Fruit fly (Drosophila melanogaster) whole organism, wandering third instar larva: ENCODE results near the gene CG14273.

Experiments used
- CG9705 ChIP-seq: fragments of 200-800 bp; sonication (Bioruptor generic); optimal IDR thresholded peaks from 2 replicates; lab custom pipeline; 2018; ENCODE audit warnings: missing biosample characterization, mild to moderate bottlenecking, missing genetic modification characterization
- CrebA ChIP-seq: fragments of 200-800 bp; sonication (Bioruptor generic); optimal IDR thresholded peaks from 2 replicates; lab custom pipeline; 2016; ENCODE audit warnings: missing biosample characterization, mild to moderate bottlenecking, missing genetic modification characterization, borderline replicate concordance
- Dfd ChIP-seq: fragments of >200 bp; optimal IDR thresholded peaks from 2 replicates; lab custom pipeline; 2017; ENCODE audit warnings: missing biosample characterization, missing genetic modification characterization
- Dif ChIP-seq: fragments of 200-275, 200-300 bp; sonication (Bioruptor generic); optimal IDR thresholded peaks from 2 replicates; lab custom pipeline; 2018; ENCODE audit warnings: missing biosample characterization, missing genetic modification characterization; ENCODE audit not compliant: partially characterized antibody
- HLH106 ChIP-seq: fragments of 200-800 bp; optimal IDR thresholded peaks from 3 replicates; lab custom pipeline; 2019; ENCODE audit warnings: missing biosample characterization, mild to moderate bottlenecking, missing genetic modification characterization, moderate library complexity
- Hnf4 ChIP-seq: fragments of 200-800 bp; sonication (Bioruptor generic); optimal IDR thresholded peaks from 2 replicates; lab custom pipeline; 2016; ENCODE audit warnings: missing biosample characterization, mild to moderate bottlenecking, missing genetic modification characterization
- Hr78 ChIP-seq: fragments of >200 bp; optimal IDR thresholded peaks from 2 replicates; lab custom pipeline; 2017; ENCODE audit warnings: missing biosample characterization, missing genetic modification characterization
- Hr83 ChIP-seq: fragments of 200-300 bp; sonication (Bioruptor generic); optimal IDR thresholded peaks from 2 replicates; lab custom pipeline; 2016; ENCODE audit warnings: missing biosample characterization, mild to moderate bottlenecking, missing genetic modification characterization, moderate library complexity; ENCODE audit not compliant: poor library complexity, severe bottlenecking
- Mio ChIP-seq: sonication (Bioruptor generic); optimal IDR thresholded peaks from 2 replicates; lab custom pipeline; 2016; ENCODE audit warnings: missing biosample characterization, missing genetic modification characterization
- Myc ChIP-seq: fragments of >200 bp; optimal IDR thresholded peaks from 2 replicates; lab custom pipeline; 2017
- N ChIP-seq: fragments of >200 bp; optimal IDR thresholded peaks from 2 replicates; lab custom pipeline; 2018; ENCODE audit warnings: missing biosample characterization, missing external identifiers, missing genetic modification characterization
- Rel ChIP-seq, 2 experiments: fragments of 200-800 bp; sonication (Bioruptor generic) in 1 of 2; optimal IDR thresholded peaks; 2 replicates in 1 of 2; 3 replicates in 1 of 2; lab custom pipeline; 2016 to 2019; ENCODE audit warnings: mild to moderate bottlenecking in 2 of 2, missing biosample characterization in 2 of 2, missing genetic modification characterization in 2 of 2, moderate library complexity in 1 of 2
- Vsx2 ChIP-seq: fragments of 200-300, 225-300 bp; sonication (Bioruptor generic); optimal IDR thresholded peaks from 2 replicates; lab custom pipeline; 2018; ENCODE audit warnings: missing biosample characterization, missing genetic modification characterization; ENCODE audit not compliant: partially characterized antibody
- br ChIP-seq: fragments of 200-800 bp; sonication (Bioruptor generic); optimal IDR thresholded peaks from 2 replicates; lab custom pipeline; 2016; ENCODE audit warnings: missing biosample characterization, missing genetic modification characterization
- dl ChIP-seq, 2 experiments: fragments of 175-275, 200-275 bp in 1 of 2; fragments of 200-275 bp in 1 of 2; sonication (Bioruptor generic); optimal IDR thresholded peaks; lab custom pipeline; 2018; ENCODE audit warnings: mild to moderate bottlenecking in 2 of 2, missing biosample characterization in 2 of 2, missing genetic modification characterization in 2 of 2, moderate library complexity in 2 of 2; ENCODE audit not compliant: partially characterized antibody in 2 of 2, insufficient read depth in 1 of 2
- dmrt93B ChIP-seq: fragments of 200-800 bp; sonication (Bioruptor generic); optimal IDR thresholded peaks from 2 replicates; lab custom pipeline; 2018; ENCODE audit warnings: missing biosample characterization, mild to moderate bottlenecking, missing genetic modification characterization
- foxo ChIP-seq, 2 experiments: fragments of 200-800 bp; sonication (Bioruptor generic); optimal IDR thresholded peaks; 2 replicates in 1 of 2; 3 replicates in 1 of 2; lab custom pipeline; 2016 to 2017; ENCODE audit warnings: missing biosample characterization in 2 of 2, missing genetic modification characterization in 2 of 2
- fru ChIP-seq: fragments of 200-800 bp; sonication (Bioruptor generic); optimal IDR thresholded peaks from 3 replicates; lab custom pipeline; 2016; ENCODE audit warnings: missing biosample characterization, mild to moderate bottlenecking, missing genetic modification characterization
- h ChIP-seq: fragments of 200-800 bp; sonication (Bioruptor generic); optimal IDR thresholded peaks from 3 replicates; lab custom pipeline; 2016; ENCODE audit warnings: missing biosample characterization, mild to moderate bottlenecking, missing genetic modification characterization
- jim ChIP-seq: fragments of 175-275, 200-325 bp; sonication (Bioruptor generic); optimal IDR thresholded peaks from 2 replicates; lab custom pipeline; 2016; ENCODE audit warnings: missing biosample characterization, mild to moderate bottlenecking, missing genetic modification characterization
- pan ChIP-seq: fragments of >200 bp; optimal IDR thresholded peaks from 2 replicates; lab custom pipeline; 2017
- psq ChIP-seq: fragments of 200-800 bp; sonication (Bioruptor generic); optimal IDR thresholded peaks from 3 replicates; lab custom pipeline; 2017; ENCODE audit warnings: missing biosample characterization, mild to moderate bottlenecking, missing genetic modification characterization, moderate library complexity
- rgr ChIP-seq: fragments of 200-800 bp; sonication (Bioruptor generic); optimal IDR thresholded peaks from 3 replicates; lab custom pipeline; 2016; ENCODE audit warnings: missing biosample characterization, mild to moderate bottlenecking, missing genetic modification characterization
- sage ChIP-seq: fragments of 200-800 bp; sonication (Bioruptor generic); optimal IDR thresholded peaks from 2 replicates; lab custom pipeline; 2016; ENCODE audit warnings: missing biosample characterization, mild to moderate bottlenecking, missing genetic modification characterization
- tai ChIP-seq: sonication (Bioruptor generic); optimal IDR thresholded peaks from 2 replicates; lab custom pipeline; 2016; ENCODE audit warnings: missing biosample characterization, missing genetic modification characterization
- usp ChIP-seq: fragments of >200 bp; optimal IDR thresholded peaks from 2 replicates; lab custom pipeline; 2017; ENCODE audit warnings: missing biosample characterization, missing genetic modification characterization
- woc ChIP-seq: sonication (Bioruptor generic); optimal IDR thresholded peaks from 2 replicates; lab custom pipeline; 2016; ENCODE audit warnings: missing biosample characterization, mild to moderate bottlenecking, missing genetic modification characterization

Gene CG14273

DNA sequence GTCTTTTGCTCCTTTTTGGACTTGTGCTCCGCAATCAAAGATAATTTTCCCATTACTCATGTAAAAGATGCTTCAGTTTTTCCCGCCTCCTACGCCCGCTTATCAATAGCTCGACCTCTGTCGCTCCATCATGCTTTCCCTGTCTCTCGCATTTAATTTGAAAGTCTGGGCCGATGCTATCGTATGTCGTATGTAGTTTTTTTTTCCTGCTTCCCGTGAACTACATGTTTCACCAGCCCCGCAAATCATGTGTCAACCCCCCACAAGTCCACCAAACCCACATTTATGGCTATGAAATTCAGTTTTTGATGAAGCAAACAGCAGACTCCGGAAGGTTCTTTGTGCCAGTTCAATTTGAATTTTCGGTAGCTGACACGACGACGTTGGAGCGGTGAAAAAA, at the start of gene CG14273:
CG14273 (plus strand) TSS at position 301 of the 400 bp plus-strand sequence.
- TF ChIP-seq Hr83 (GFP tag; lab: Kevin White, UChicago): no peak
- no peak for TF ChIP-seq sage (GFP tag; lab: Kevin White, UChicago)
- no peak for TF ChIP-seq Rel (GFP tag; optimal IDR thresholded peaks at IDR 0.05; lab: Kevin White, UChicago)
- TF ChIP-seq Rel (tag; optimal IDR thresholded peaks at IDR 0.05; lab: Kevin White, UChicago): no peak
- TF ChIP-seq Dif (GFP tag; lab: Kevin White, UChicago): no peak
- no peak for TF ChIP-seq N (GFP tag; lab: Kevin White, UChicago)
- TF ChIP-seq woc (GFP tag; lab: Kevin White, UChicago): no peak
- TF ChIP-seq pan (lab: Kevin White, UChicago): no peak
- TF ChIP-seq foxo (GFP tag; optimal IDR thresholded peaks at IDR 0.05; lab: Kevin White, UChicago): no peak
- TF ChIP-seq tai (GFP tag; lab: Kevin White, UChicago): no peak
- TF ChIP-seq psq (GFP tag; lab: Kevin White, UChicago): no peak
- no peak for TF ChIP-seq CG9705
- TF ChIP-seq Hr78 (GFP tag; lab: Kevin White, UChicago): no peak
- no peak for TF ChIP-seq HLH106
- TF ChIP-seq CrebA (GFP tag; lab: Kevin White, UChicago): no peak
- no peak for TF ChIP-seq h
- no peak for TF ChIP-seq Myc
- TF ChIP-seq rgr (GFP tag; lab: Kevin White, UChicago): no peak
- TF ChIP-seq Dfd (GFP tag; lab: Kevin White, UChicago): no peak
- TF ChIP-seq dmrt93B: no peak
- TF ChIP-seq dl (GFP tag; optimal IDR thresholded peaks at IDR 0.05; lab: Kevin White, UChicago; ENCODE audit: insufficient read depth in 1 of 2, partially characterized antibody in 2 of 2): no peak

DNA sequence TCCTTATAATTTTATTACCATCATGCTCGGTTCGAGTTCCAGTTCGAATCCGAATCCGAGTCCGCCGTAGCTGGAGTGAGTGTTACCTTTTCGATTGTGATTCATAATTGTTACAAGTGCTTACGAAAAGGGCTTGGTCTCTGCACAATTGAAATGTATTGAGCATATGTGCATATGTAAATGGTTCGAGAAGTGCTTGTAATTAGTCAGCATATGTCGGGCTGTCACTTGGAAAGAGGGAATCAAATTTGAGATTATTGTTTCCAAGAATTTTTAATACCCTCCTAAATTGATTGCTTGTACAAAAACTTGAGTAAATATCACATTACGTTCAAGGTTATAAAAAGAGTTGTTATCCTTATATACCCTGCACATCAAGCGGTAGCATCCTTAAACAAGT, 49.0 kb upstream of the CG14273 start:
- TF ChIP-seq fru: peak; percentile 6
- no peak for TF ChIP-seq Mio (GFP tag; lab: Kevin White, UChicago)
- no peak for TF ChIP-seq Vsx2 (GFP tag; lab: Kevin White, UChicago)
- TF ChIP-seq Hr83 (GFP tag; lab: Kevin White, UChicago): no peak
- peak; percentile 4 for TF ChIP-seq rgr (GFP tag; lab: Kevin White, UChicago)
- no peak for TF ChIP-seq CG9705
- no peak for TF ChIP-seq tai (GFP tag; lab: Kevin White, UChicago)
- no peak for TF ChIP-seq foxo (GFP tag; optimal IDR thresholded peaks at IDR 0.05; lab: Kevin White, UChicago)
- TF ChIP-seq Dfd (GFP tag; lab: Kevin White, UChicago): no peak
- no peak for TF ChIP-seq usp (GFP tag; lab: Kevin White, UChicago)
- no peak for TF ChIP-seq Hr78 (GFP tag; lab: Kevin White, UChicago)
- TF ChIP-seq, all 38 proteins: peak for 2

DNA sequence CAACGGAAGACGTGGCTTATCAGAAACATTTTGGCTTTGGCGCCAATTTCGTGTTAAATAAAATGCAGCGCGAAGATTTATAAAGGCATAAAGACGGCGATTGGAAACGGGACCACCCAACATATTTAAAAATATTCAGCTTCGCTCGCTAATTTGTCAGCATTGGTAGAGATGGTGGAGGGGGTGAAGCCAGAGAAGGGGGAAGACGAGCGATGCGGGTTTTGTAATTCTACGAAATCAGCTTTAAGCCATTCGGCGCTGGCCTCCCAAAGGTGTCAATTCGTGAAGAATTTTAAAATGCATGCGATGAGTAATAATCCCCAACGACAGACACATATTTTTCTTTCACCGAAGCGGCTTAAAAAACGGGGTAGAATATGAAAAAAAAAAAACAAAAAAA, 48.5 kb upstream of the CG14273 start:
- TF ChIP-seq psq (GFP tag; lab: Kevin White, UChicago) (no peak), Mio (GFP tag; lab: Kevin White, UChicago) (no peak), br (GFP tag; lab: Kevin White, UChicago) (no peak), jim (GFP tag; lab: Kevin White, UChicago) (no peak)

DNA sequence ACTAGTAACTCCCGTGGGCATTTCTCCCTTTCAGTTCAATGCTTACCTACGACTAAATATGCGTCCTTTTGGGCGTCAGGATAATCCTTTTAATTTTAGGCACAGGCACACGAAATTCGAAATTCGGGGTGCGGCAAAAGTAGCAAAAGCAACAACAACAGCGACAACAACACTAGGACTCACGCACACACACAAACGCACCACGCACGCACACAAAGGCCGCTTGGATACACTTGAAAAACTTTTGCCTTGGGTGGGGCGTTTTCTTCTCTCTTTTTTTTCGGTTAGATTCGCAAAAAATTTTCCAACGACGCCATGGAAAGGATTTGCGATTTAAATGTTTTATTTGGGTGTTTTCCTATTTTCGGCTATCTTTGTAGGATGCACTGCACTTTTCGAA, 46.1 kb upstream of the CG14273 start:
- no peak for TF ChIP-seq woc (GFP tag; lab: Kevin White, UChicago)
- no peak for TF ChIP-seq dl (GFP tag; optimal IDR thresholded peaks at IDR 0.05; lab: Kevin White, UChicago; ENCODE audit: insufficient read depth in 1 of 2, partially characterized antibody in 2 of 2)
- no peak for TF ChIP-seq br (GFP tag; lab: Kevin White, UChicago)
- no peak for TF ChIP-seq psq (GFP tag; lab: Kevin White, UChicago)
- TF ChIP-seq CG9705: no peak
- TF ChIP-seq foxo (GFP tag; optimal IDR thresholded peaks at IDR 0.05; lab: Kevin White, UChicago): no peak

DNA sequence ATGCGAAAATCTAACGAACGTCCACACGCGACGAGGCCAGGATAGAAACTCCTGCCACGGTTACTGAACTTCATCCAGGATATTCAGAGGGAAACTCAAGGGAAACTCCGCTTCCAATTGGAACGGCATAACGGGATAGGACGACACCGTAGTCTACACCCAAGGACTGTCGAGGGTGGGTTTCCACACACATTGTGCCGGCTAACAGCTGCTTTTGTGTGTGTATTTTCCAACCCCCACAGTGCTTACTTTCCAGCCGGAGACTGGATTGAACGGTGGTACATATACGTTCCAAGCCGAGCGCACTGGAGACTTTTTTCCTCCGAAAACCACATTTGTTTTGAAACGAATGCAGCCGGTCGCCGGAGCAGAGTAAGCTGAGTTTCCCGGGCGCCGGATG, 45.4 kb upstream of the CG14273 start:
- TF ChIP-seq pan (lab: Kevin White, UChicago) (no peak), Hnf4 (GFP tag; lab: Kevin White, UChicago) (no peak), jim (GFP tag; lab: Kevin White, UChicago) (no peak), Dfd (GFP tag; lab: Kevin White, UChicago) (no peak), woc (GFP tag; lab: Kevin White, UChicago) (no peak), h (no peak)
- TF ChIP-seq, all 38 proteins: peak for 0
